Fruit fly (Drosophila melanogaster): ENCODE measurements around the gene ppk22.

The ppk22 gene

dm6 chr3R:24851429-24851828 lies 8.2 kb downstream of the ppk22 start, which contains the start of gene Nct:
Nct (plus strand) TSS chr3R:24851601.
- TF ChIP-seq CG7101 (tag; optimal IDR thresholded peaks at IDR 0.05) (no peak), CG1620 (GFP tag; optimal IDR thresholded peaks at IDR 0.05) (no peak), cnc (optimal IDR thresholded peaks at IDR 0.05) (peak in 1 of 2 experiments; percentile 28), CG5204 (GFP tag; optimal IDR thresholded peaks at IDR 0.05) (no peak), CG33017 (tag; optimal IDR thresholded peaks at IDR 0.05) (no peak), CG11617 (GFP tag; optimal IDR thresholded peaks at IDR 0.05) (no peak), Clk (GFP tag; optimal IDR thresholded peaks at IDR 0.05) (no peak), tj (GFP tag; optimal IDR thresholded peaks at IDR 0.05) (no peak)

DNA sequence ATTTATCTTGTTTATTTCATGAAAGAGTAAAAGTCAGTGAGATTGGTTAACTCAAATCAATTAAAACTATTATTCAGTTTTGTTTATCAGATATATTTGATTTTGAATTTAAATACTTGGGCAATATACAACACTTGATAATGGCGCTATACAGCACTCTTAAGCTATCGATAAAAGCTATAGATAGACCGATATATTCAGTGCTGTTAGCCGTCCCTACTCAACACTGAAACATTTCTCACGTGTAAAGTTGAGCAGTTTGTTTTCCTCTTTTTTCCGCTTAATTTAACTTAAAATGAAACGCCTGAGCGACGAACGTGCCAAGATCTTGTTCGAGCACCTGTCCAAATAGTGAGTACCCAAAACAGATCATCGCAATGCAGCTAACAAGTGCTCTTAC lies 9.2 kb downstream of the ppk22 start, which contains the start of gene CG7006:
Gene CG7006, plus strand, starts transcription at position 208 of the 400 bp plus-strand sequence.
- no peak for TF ChIP-seq tj (GFP tag; optimal IDR thresholded peaks at IDR 0.05)
- TF ChIP-seq kay (GFP tag; ENCODE audit: borderline replicate concordance): no peak
- no peak for TF ChIP-seq cnc (optimal IDR thresholded peaks at IDR 0.05)
- peak; percentile 97 for TF ChIP-seq CG1620 (GFP tag; optimal IDR thresholded peaks at IDR 0.05)
- peak; percentile 88 for TF ChIP-seq pad (GFP tag; optimal IDR thresholded peaks at IDR 0.05)
- peak; percentile 97 for TF ChIP-seq Mnt (GFP tag; optimal IDR thresholded peaks at IDR 0.05)
- peak; percentile 72 for TF ChIP-seq ovo (GFP tag; optimal IDR thresholded peaks at IDR 0.05)
- TF ChIP-seq CG5204 (GFP tag; optimal IDR thresholded peaks at IDR 0.05): peak; percentile 77
- peak; percentile 98 for TF ChIP-seq Crg-1 (GFP tag; optimal IDR thresholded peaks at IDR 0.05)
- TF ChIP-seq toe (GFP tag; optimal IDR thresholded peaks at IDR 0.05): peak; percentile 80
- peak; percentile 67 for TF ChIP-seq Clk (GFP tag; optimal IDR thresholded peaks at IDR 0.05)
- peak; percentile 76 for TF ChIP-seq Hr96 (GFP tag; optimal IDR thresholded peaks at IDR 0.05)
- TF ChIP-seq CG11617 (GFP tag; optimal IDR thresholded peaks at IDR 0.05): peak; percentile 41
- peak; percentile 77 for TF ChIP-seq CG14711 (tag; optimal IDR thresholded peaks at IDR 0.05)
- peak; percentile 79 for TF ChIP-seq CG12768 (GFP tag; optimal IDR thresholded peaks at IDR 0.05)
- TF ChIP-seq CG33017 (tag; optimal IDR thresholded peaks at IDR 0.05): peak; percentile 60
- peak; percentile 43 for TF ChIP-seq cic (GFP tag; optimal IDR thresholded peaks at IDR 0.05)
- peak; percentile 75 for TF ChIP-seq bab1 (GFP tag; optimal IDR thresholded peaks at IDR 0.05)
- TF ChIP-seq CG7045 (GFP tag; optimal IDR thresholded peaks at IDR 0.05): peak; percentile 71
- peak; percentile 91 for TF ChIP-seq CG7101 (tag; optimal IDR thresholded peaks at IDR 0.05)

dm6 chr3R:24845952-24846848 lies 13.4 kb downstream of the ppk22 start:
- TF ChIP-seq tj (GFP tag; optimal IDR thresholded peaks at IDR 0.05) (peak; percentile 84), Crg-1 (GFP tag; optimal IDR thresholded peaks at IDR 0.05) (no peak)

DNA sequence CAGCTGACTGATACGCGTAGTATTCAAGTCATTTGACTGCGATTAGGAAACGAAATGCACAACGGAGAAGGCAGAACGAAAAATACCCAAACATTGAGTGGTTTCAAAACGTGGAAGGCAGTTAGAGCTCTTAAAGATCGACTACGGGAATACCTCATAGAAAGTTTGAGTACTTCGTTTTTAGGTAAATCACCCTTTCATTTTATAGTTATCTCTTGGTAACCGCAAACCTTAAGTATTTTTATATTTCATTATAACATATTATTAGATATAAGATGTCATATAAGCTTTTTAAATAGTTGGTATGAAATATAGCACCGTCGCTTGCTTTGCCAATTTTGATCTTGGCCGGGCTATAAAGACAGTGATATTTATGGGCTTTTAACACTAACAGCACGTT lies 14.5 kb downstream of the ppk22 start:
- TF ChIP-seq Crg-1 (GFP tag; optimal IDR thresholded peaks at IDR 0.05): no peak
- TF ChIP-seq cic (GFP tag; optimal IDR thresholded peaks at IDR 0.05): no peak
- no peak for TF ChIP-seq bab1 (GFP tag; optimal IDR thresholded peaks at IDR 0.05)
- no peak for TF ChIP-seq tj (GFP tag; optimal IDR thresholded peaks at IDR 0.05)
- TF ChIP-seq cnc (optimal IDR thresholded peaks at IDR 0.05): no peak
- no peak for TF ChIP-seq CG1620 (GFP tag; optimal IDR thresholded peaks at IDR 0.05)
- no peak for TF ChIP-seq pad (GFP tag; optimal IDR thresholded peaks at IDR 0.05)
- TF ChIP-seq Clk (GFP tag; optimal IDR thresholded peaks at IDR 0.05): no peak
- no peak for TF ChIP-seq CG7045 (GFP tag; optimal IDR thresholded peaks at IDR 0.05)
- no peak for TF ChIP-seq Hr96 (GFP tag; optimal IDR thresholded peaks at IDR 0.05)
- no peak for TF ChIP-seq ovo (GFP tag; optimal IDR thresholded peaks at IDR 0.05)

dm6 chr3R:24841635-24842034 lies 18.0 kb downstream of the ppk22 start, which contains the start of gene Esp:
Esp (plus strand) TSS chr3R:24841935.
- TF ChIP-seq CG11617 (GFP tag; optimal IDR thresholded peaks at IDR 0.05): no peak
- TF ChIP-seq ovo (GFP tag; optimal IDR thresholded peaks at IDR 0.05): no peak
- no peak for TF ChIP-seq Mnt (GFP tag; optimal IDR thresholded peaks at IDR 0.05)
- TF ChIP-seq CG1620 (GFP tag; optimal IDR thresholded peaks at IDR 0.05): no peak
- TF ChIP-seq CG5204 (GFP tag; optimal IDR thresholded peaks at IDR 0.05): no peak
- TF ChIP-seq CG33017 (tag; optimal IDR thresholded peaks at IDR 0.05): no peak
- TF ChIP-seq tj (GFP tag; optimal IDR thresholded peaks at IDR 0.05): no peak
- no peak for TF ChIP-seq kay (GFP tag; ENCODE audit: borderline replicate concordance)
- no peak for TF ChIP-seq cnc (optimal IDR thresholded peaks at IDR 0.05)
- no peak for TF ChIP-seq CG12768 (GFP tag; optimal IDR thresholded peaks at IDR 0.05)
- TF ChIP-seq Crg-1 (GFP tag; optimal IDR thresholded peaks at IDR 0.05): no peak
- no peak for TF ChIP-seq cic (GFP tag; optimal IDR thresholded peaks at IDR 0.05)

DNA sequence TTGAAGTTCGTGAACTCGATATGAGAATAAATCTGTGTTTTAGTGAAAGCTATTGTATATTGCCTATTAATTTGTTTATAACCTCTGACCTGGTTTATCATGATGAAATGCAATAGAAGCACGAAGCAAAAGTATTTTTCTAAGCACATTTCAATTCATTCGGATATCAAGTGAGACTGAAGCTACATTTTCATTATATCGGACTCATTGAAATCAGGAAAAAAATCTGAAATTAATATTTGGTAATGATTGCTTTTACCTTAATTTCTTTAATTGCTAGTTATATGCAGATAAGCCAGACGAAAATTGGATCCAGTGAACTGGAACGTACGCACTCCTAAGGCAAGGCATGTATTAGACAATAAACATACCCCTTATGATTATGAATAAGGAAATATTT lies 18.5 kb downstream of the ppk22 start, which contains the start of gene CG33658:
Gene CG33658, minus strand, starts transcription at position 101 of the 400 bp plus-strand sequence.
- TF ChIP-seq Mnt (GFP tag; optimal IDR thresholded peaks at IDR 0.05) (no peak), toe (GFP tag; optimal IDR thresholded peaks at IDR 0.05) (no peak), ovo (GFP tag; optimal IDR thresholded peaks at IDR 0.05) (no peak), Hr96 (GFP tag; optimal IDR thresholded peaks at IDR 0.05) (no peak), CG14711 (tag; optimal IDR thresholded peaks at IDR 0.05) (no peak), CG5204 (GFP tag; optimal IDR thresholded peaks at IDR 0.05) (no peak), CG7101 (tag; optimal IDR thresholded peaks at IDR 0.05) (no peak), bab1 (GFP tag; optimal IDR thresholded peaks at IDR 0.05) (no peak), Clk (GFP tag; optimal IDR thresholded peaks at IDR 0.05) (no peak), CG11617 (GFP tag; optimal IDR thresholded peaks at IDR 0.05) (no peak), CG12768 (GFP tag; optimal IDR thresholded peaks at IDR 0.05) (no peak), Crg-1 (GFP tag; optimal IDR thresholded peaks at IDR 0.05) (no peak), cic (GFP tag; optimal IDR thresholded peaks at IDR 0.05) (no peak), kay (GFP tag; ENCODE audit: borderline replicate concordance) (no peak), CG1620 (GFP tag; optimal IDR thresholded peaks at IDR 0.05) (no peak), tj (GFP tag; optimal IDR thresholded peaks at IDR 0.05) (no peak)

All from whole organism, adult.